Worm (Caenorhabditis elegans) whole organism, L4 larva: ENCODE data around the gene F25B3.4.
A peak's percentile ranks its signal among the peaks of the same experiment; 100 is the strongest.

ENCODE experiments used
- F10B5.3 ChIP-seq: sonication (generic microtip); optimal IDR thresholded peaks from 2 replicates; lab custom pipeline; 2016; ENCODE audit warnings: mild to moderate bottlenecking, missing genetic modification characterization, missing compliant biosample characterization
- R02D3.7 ChIP-seq: fragments of 150-350 bp; sonication (generic microtip); optimal IDR thresholded peaks from 3 replicates; lab custom pipeline; 2014; ENCODE audit warnings: missing biosample characterization, missing genetic modification characterization
- T20F7.1 ChIP-seq: fragments of 200-800 bp; sonication (Bioruptor generic); optimal IDR thresholded peaks from 2 replicates; lab custom pipeline; 2018; ENCODE audit warnings: mild to moderate bottlenecking, missing genetic modification characterization, missing compliant biosample characterization
- T26A8.4 ChIP-seq: fragments of 200-800 bp; sonication (Bioruptor generic); IDR thresholded peaks from 2 replicates; pipeline ENCODE4 v1.3.6; 2022; ENCODE audit warnings: missing genetic modification characterization, missing compliant biosample characterization
- Y48G9A.11 ChIP-seq: fragments of 200-800 bp; sonication (Bioruptor generic); IDR thresholded peaks from 2 replicates; pipeline ENCODE4 v1.3.6; 2022; ENCODE audit warnings: missing genetic modification reagents, missing genetic modification characterization, missing compliant biosample characterization
- Y5F2A.4 ChIP-seq: fragments of 200-800 bp; sonication (Bioruptor generic); optimal IDR thresholded peaks from 2 replicates; lab custom pipeline; 2018; ENCODE audit warnings: mild to moderate bottlenecking, missing genetic modification characterization, missing compliant biosample characterization
- Y75B8A.6 ChIP-seq: fragments of 200-800 bp; sonication (Bioruptor generic); IDR thresholded peaks from 2 replicates; pipeline ENCODE4 v1.3.6; 2022; ENCODE audit warnings: missing genetic modification reagents, missing genetic modification characterization, missing compliant biosample characterization
- ZK337.2 ChIP-seq: fragments of 200-800 bp; sonication (Bioruptor generic); IDR thresholded peaks from 2 replicates; pipeline ENCODE4 v1.3.6; 2022; ENCODE audit warnings: missing genetic modification reagents, missing genetic modification characterization, missing compliant biosample characterization
- ZK546.5 ChIP-seq, 2 experiments: sonication (generic microtip); optimal IDR thresholded peaks; 2 replicates each; lab custom pipeline; 2017; ENCODE audit warnings: missing biosample characterization in 2 of 2, missing genetic modification characterization in 2 of 2
- aha-1 ChIP-seq: fragments of 150-350 bp; peaks from one replicate; lab custom pipeline; 2014; ENCODE audit warnings: missing biosample characterization, missing genetic modification characterization
- ama-1 ChIP-seq: fragments of 150-350 bp; optimal IDR thresholded peaks from 2 replicates; lab custom pipeline; 2014; ENCODE audit warnings: inconsistent platforms, mixed read lengths
- attf-4 ChIP-seq: sonication (generic microtip); optimal IDR thresholded peaks from 3 replicates; lab custom pipeline; 2017; ENCODE audit warnings: missing biosample characterization, missing genetic modification characterization
- ceh-20 ChIP-seq: fragments of 200-800 bp; sonication (Bioruptor generic); IDR thresholded peaks from 2 replicates; pipeline ENCODE4 v1.3.6; 2022; ENCODE audit warnings: missing genetic modification reagents, missing genetic modification characterization, missing compliant biosample characterization
- ceh-28 ChIP-seq: fragments of 150-350 bp; optimal IDR thresholded peaks from 2 replicates; lab custom pipeline; 2014; ENCODE audit warnings: missing biosample characterization, missing genetic modification reagents, missing genetic modification characterization
- ceh-32 ChIP-seq: sonication (generic microtip); optimal IDR thresholded peaks from 2 replicates; lab custom pipeline; 2016; ENCODE audit warnings: mild to moderate bottlenecking, missing genetic modification characterization, missing compliant biosample characterization; ENCODE audit not compliant: poor library complexity
- ceh-44 ChIP-seq: fragments of 200-800 bp; sonication (Bioruptor generic); IDR thresholded peaks from 2 replicates; pipeline ENCODE4 v1.3.6; 2022; ENCODE audit warnings: missing genetic modification reagents, missing genetic modification characterization, missing compliant biosample characterization
- ceh-62 ChIP-seq: sonication (generic microtip); optimal IDR thresholded peaks from 2 replicates; lab custom pipeline; 2017; ENCODE audit warnings: missing biosample characterization, missing genetic modification characterization
- ceh-82 ChIP-seq: sonication (generic microtip); optimal IDR thresholded peaks from 2 replicates; lab custom pipeline; 2017; ENCODE audit warnings: missing biosample characterization, missing genetic modification characterization
- dmd-6 ChIP-seq: fragments of 200-800 bp; sonication (Bioruptor generic); IDR thresholded peaks from 2 replicates; pipeline ENCODE4 v1.3.6; 2022; ENCODE audit warnings: missing genetic modification reagents, missing genetic modification characterization, missing compliant biosample characterization
- dmd-8 ChIP-seq: fragments of 200-800 bp; sonication (Bioruptor generic); IDR thresholded peaks from 2 replicates; pipeline ENCODE4 v1.3.6; 2022; ENCODE audit warnings: missing genetic modification characterization, missing compliant biosample characterization
- duxl-1 ChIP-seq: sonication (generic microtip); optimal IDR thresholded peaks from 2 replicates; lab custom pipeline; 2016; ENCODE audit warnings: mild to moderate bottlenecking, missing genetic modification characterization, moderate library complexity, missing compliant biosample characterization; ENCODE audit not compliant: poor library complexity
- dve-1 ChIP-seq: sonication (generic microtip); optimal IDR thresholded peaks from 2 replicates; lab custom pipeline; 2017; ENCODE audit warnings: antibody characterized with exemption, mild to moderate bottlenecking, missing genetic modification characterization, missing compliant biosample characterization; ENCODE audit not compliant: insufficient read depth
- egl-27 ChIP-seq: sonication (generic microtip); optimal IDR thresholded peaks from 3 replicates; lab custom pipeline; 2017; ENCODE audit warnings: missing biosample characterization, missing genetic modification reagents, missing genetic modification characterization
- egl-43 ChIP-seq: fragments of 200-800 bp; sonication (Bioruptor generic); IDR thresholded peaks from 2 replicates; pipeline ENCODE4 v1.3.6; 2022; ENCODE audit warnings: missing genetic modification reagents, missing genetic modification characterization, missing compliant biosample characterization
- gei-8 ChIP-seq: fragments of 200-800 bp; sonication (Bioruptor generic); optimal IDR thresholded peaks from 2 replicates; lab custom pipeline; 2018; ENCODE audit warnings: mild to moderate bottlenecking, missing genetic modification characterization, missing compliant biosample characterization
- hif-1 ChIP-seq, 2 experiments: sonication (generic microtip); optimal IDR thresholded peaks; 2 replicates each; lab custom pipeline; 2016 to 2017; ENCODE audit warnings: missing compliant biosample characterization in 2 of 2, missing genetic modification characterization in 2 of 2, missing genetic modification reagents in 2 of 2, missing genotype in 2 of 2, mild to moderate bottlenecking in 1 of 2
- hlh-30 ChIP-seq: sonication (generic microtip); optimal IDR thresholded peaks from 2 replicates; lab custom pipeline; 2017; ENCODE audit warnings: antibody characterized with exemption, mild to moderate bottlenecking, missing genetic modification characterization, missing compliant biosample characterization; ENCODE audit not compliant: insufficient read depth
- hmg-1.1 ChIP-seq: fragments of 200-800 bp; sonication (Bioruptor generic); IDR thresholded peaks from 2 replicates; pipeline ENCODE4 v1.3.6; 2022; ENCODE audit warnings: missing genetic modification reagents, missing genetic modification characterization, missing compliant biosample characterization
- lin-1 ChIP-seq: fragments of 200-800 bp; sonication (Bioruptor generic); IDR thresholded peaks from 2 replicates; pipeline ENCODE4 v1.3.6; 2022; ENCODE audit warnings: missing genetic modification reagents, missing genetic modification characterization, missing compliant biosample characterization
- lin-15B ChIP-seq: fragments of 150-350 bp; sonication (generic microtip); optimal IDR thresholded peaks from 3 replicates; lab custom pipeline; 2014; ENCODE audit warnings: missing biosample characterization, missing genetic modification characterization
- lin-38 ChIP-seq: fragments of 200-800 bp; sonication (Bioruptor generic); IDR thresholded peaks from 2 replicates; pipeline ENCODE4 v1.3.6; 2022; ENCODE audit warnings: missing genetic modification reagents, missing genetic modification characterization, missing compliant biosample characterization
- madf-9 ChIP-seq: fragments of 200-800 bp; sonication (Bioruptor generic); conservative IDR thresholded peaks from 2 replicates; pipeline ENCODE4 v1.3.6; 2022; ENCODE audit warnings: missing genetic modification reagents, missing genetic modification characterization, missing compliant biosample characterization
- mdl-1 ChIP-seq, 2 experiments: fragments of 150-350 bp in 1 of 2; sonication (generic microtip) in 1 of 2; optimal IDR thresholded peaks; 2 replicates each; lab custom pipeline; 2014 to 2017; ENCODE audit warnings: missing biosample characterization in 2 of 2, missing genetic modification characterization in 2 of 2
- mdt-29 ChIP-seq: fragments of 200-800 bp; sonication (Bioruptor generic); IDR thresholded peaks from 2 replicates; pipeline ENCODE4 v1.3.6; 2022; ENCODE audit warnings: missing genetic modification reagents, missing genetic modification characterization, missing compliant biosample characterization
- mxl-2 ChIP-seq: fragments of 200-800 bp; sonication (Bioruptor generic); conservative IDR thresholded peaks from 2 replicates; pipeline ENCODE4 v1.3.6; 2022; ENCODE audit warnings: missing genetic modification reagents, missing genetic modification characterization, missing compliant biosample characterization
- nhr-102 ChIP-seq: sonication (generic microtip); optimal IDR thresholded peaks from 2 replicates; lab custom pipeline; 2016; ENCODE audit warnings: mild to moderate bottlenecking, missing genetic modification characterization, moderate library complexity, missing compliant biosample characterization
- nhr-111 ChIP-seq: fragments of 200-800 bp; sonication (Bioruptor generic); optimal IDR thresholded peaks from 2 replicates; lab custom pipeline; 2018; ENCODE audit warnings: mild to moderate bottlenecking, missing genetic modification characterization, missing compliant biosample characterization
- nhr-48 ChIP-seq: sonication (generic microtip); optimal IDR thresholded peaks from 2 replicates; lab custom pipeline; 2016; ENCODE audit warnings: mild to moderate bottlenecking, missing genetic modification characterization, missing compliant biosample characterization
- nhr-76 ChIP-seq: fragments of 150-350 bp; optimal IDR thresholded peaks from 2 replicates; lab custom pipeline; 2014; ENCODE audit warnings: missing biosample characterization, missing genetic modification characterization
- php-3 ChIP-seq: fragments of 200-800 bp; sonication (Bioruptor generic); IDR thresholded peaks from 2 replicates; pipeline ENCODE4 v1.3.6; 2022; ENCODE audit warnings: missing genetic modification reagents, missing genetic modification characterization, missing compliant biosample characterization
- pqm-1 ChIP-seq: sonication (generic microtip); optimal IDR thresholded peaks from 2 replicates; lab custom pipeline; 2017; ENCODE audit warnings: missing biosample characterization, missing genetic modification characterization
- rbr-2 ChIP-seq: sonication (generic microtip); optimal IDR thresholded peaks from 2 replicates; lab custom pipeline; 2016; ENCODE audit warnings: missing genotype, missing genetic modification characterization, missing compliant biosample characterization
- set-16 ChIP-seq: fragments of 200-800 bp; sonication (Bioruptor generic); IDR thresholded peaks from 2 replicates; pipeline ENCODE4 v1.3.6; 2022; ENCODE audit warnings: missing genetic modification reagents, missing genetic modification characterization, missing compliant biosample characterization
- skn-1 ChIP-seq: fragments of 150-350 bp; optimal IDR thresholded peaks from 2 replicates; lab custom pipeline; 2014; ENCODE audit warnings: missing biosample characterization, missing genetic modification characterization
- snpc-1.2 ChIP-seq: fragments of 200-800 bp; sonication (Bioruptor generic); IDR thresholded peaks from 2 replicates; pipeline ENCODE4 v1.3.6; 2022; ENCODE audit warnings: missing genetic modification reagents, missing genetic modification characterization, missing compliant biosample characterization
- snpc-4 ChIP-seq: fragments of 150-350 bp; optimal IDR thresholded peaks from 2 replicates; lab custom pipeline; 2014; ENCODE audit warnings: missing biosample characterization, missing genetic modification characterization
- tag-97 ChIP-seq: fragments of 200-800 bp; sonication (Bioruptor generic); IDR thresholded peaks from 2 replicates; pipeline ENCODE4 v1.3.6; 2022; ENCODE audit warnings: missing genetic modification characterization, missing compliant biosample characterization
- unc-62 ChIP-seq, 3 experiments: fragments of 150-350 bp in 1 of 3; sonication (generic microtip); optimal IDR thresholded peaks in 2 of 3; peaks in 1 of 3; 1 replicate in 1 of 3; 2 replicates in 2 of 3; lab custom pipeline; 2014 to 2017; ENCODE audit warnings: missing biosample characterization in 3 of 3, missing genetic modification characterization in 3 of 3, missing genetic modification reagents in 3 of 3, missing genotype in 1 of 3
- zag-1 ChIP-seq: fragments of 150-350 bp; optimal IDR thresholded peaks from 2 replicates; lab custom pipeline; 2014; ENCODE audit warnings: missing biosample characterization, missing genetic modification characterization
- zfp-2 ChIP-seq: sonication (generic microtip); optimal IDR thresholded peaks from 2 replicates; lab custom pipeline; 2016; ENCODE audit warnings: mild to moderate bottlenecking, missing genetic modification characterization, missing compliant biosample characterization
- zip-11 ChIP-seq: fragments of 200-800 bp; sonication (Bioruptor generic); IDR thresholded peaks from 2 replicates; pipeline ENCODE4 v1.3.6; 2022; ENCODE audit warnings: missing genetic modification characterization, missing compliant biosample characterization

The F25B3.4 gene

ce11 chrV:9545238-9545709, 23.3 kb downstream of the F25B3.4 start, which contains the start of the genes his-35 and his-41 (continued):
- peak; percentile 37 for TF ChIP-seq rbr-2
- TF ChIP-seq skn-1 (tag; lab: Kevin White, UChicago), result no peak
- TF ChIP-seq zip-11, result no peak
- TF ChIP-seq hif-1 (tag; optimal IDR thresholded peaks at IDR 0.05; lab: Kevin White, UChicago), result no peak
- no peak for TF ChIP-seq gei-8 (GFP tag; lab: Kevin White, UChicago)
- TF ChIP-seq lin-15B (tag; lab: Kevin White, UChicago), result no peak
- TF ChIP-seq unc-62 (GFP tag; optimal IDR thresholded peaks at IDR 0.05 in 1 of 2; lab: Kevin White, UChicago), result peak in 1 of 2 experiments; percentile 81
- TF ChIP-seq unc-62 (tag; optimal IDR thresholded peaks at IDR 0.05; lab: Kevin White, UChicago), result no peak
- peak in 1 of 2 experiments; percentile 11 for TF ChIP-seq mdl-1 (tag; optimal IDR thresholded peaks at IDR 0.05; lab: Kevin White, UChicago)
- TF ChIP-seq mdt-29 (GFP tag; lab: Robert Waterston, UW), result no peak
- TF ChIP-seq pqm-1, result no peak
- no peak for TF ChIP-seq ZK546.5 (tag; optimal IDR thresholded peaks at IDR 0.05; lab: Kevin White, UChicago)
- no peak for TF ChIP-seq ceh-62 (tag; lab: Kevin White, UChicago)
- TF ChIP-seq dmd-6, result peak; percentile 27; the same call in 1 of the 2 replicates
- TF ChIP-seq php-3 (GFP tag; lab: Robert Waterston, UW), result no peak
- TF ChIP-seq zag-1 (tag; lab: Kevin White, UChicago), result no peak
- 0 out of 2 replicates have a peak, but pooled peaks have one; percentile 24 for TF ChIP-seq hmg-1.1 (GFP tag; lab: Robert Waterston, UW)
- TF ChIP-seq attf-4, result no peak
- no peak for TF ChIP-seq madf-9 (GFP tag; lab: Robert Waterston, UW)
- no peak for TF ChIP-seq ceh-44 (GFP tag; lab: Robert Waterston, UW)
- no peak for TF ChIP-seq tag-97 (GFP tag; lab: Robert Waterston, UW)
- TF ChIP-seq Y75B8A.6, result no peak
- TF ChIP-seq lin-1 (GFP tag; lab: Robert Waterston, UW), result no peak
- TF ChIP-seq snpc-4 (tag; lab: Kevin White, UChicago), result no peak
- TF ChIP-seq ceh-20 (GFP tag; lab: Robert Waterston, UW), result no peak
- TF ChIP-seq F10B5.3, result no peak
- TF ChIP-seq T26A8.4 (GFP tag; lab: Robert Waterston, UW), result no peak; the same call in 1 of the 2 replicates
- peak; percentile 20 for TF ChIP-seq nhr-48 (tag; lab: Kevin White, UChicago)
- TF ChIP-seq hlh-30 (tag; lab: Kevin White, UChicago), result peak; percentile 4
- no peak for TF ChIP-seq nhr-111
- TF ChIP-seq dve-1 (tag; lab: Kevin White, UChicago), result no peak
- peak; percentile 24; the same call in 1 of the 2 replicates for TF ChIP-seq set-16 (GFP tag; lab: Robert Waterston, UW)
- no peak for TF ChIP-seq ceh-28 (tag; lab: Kevin White, UChicago)
- TF ChIP-seq nhr-102 (tag; lab: Kevin White, UChicago), result peak; percentile 44
- peak; percentile 96 for TF ChIP-seq aha-1 (tag; lab: Kevin White, UChicago)
- no peak for TF ChIP-seq egl-27
- TF ChIP-seq egl-43 (GFP tag; lab: Robert Waterston, UW), result peak; percentile 57; the same call in 1 of the 2 replicates
- no peak for TF ChIP-seq Y48G9A.11 (GFP tag; lab: Robert Waterston, UW)
- no peak for TF ChIP-seq zfp-2 (tag; lab: Kevin White, UChicago)
- no peak for TF ChIP-seq T20F7.1
- TF ChIP-seq snpc-1.2 (GFP tag; lab: Robert Waterston, UW), result no peak
- TF ChIP-seq ceh-82 (tag; lab: Kevin White, UChicago), result no peak
- TF ChIP-seq ZK337.2, result no peak
- no peak for TF ChIP-seq dmd-8 (GFP tag; lab: Robert Waterston, UW)
- no peak for TF ChIP-seq mxl-2
- TF ChIP-seq lin-38 (GFP tag; lab: Robert Waterston, UW), result peak; percentile 61
- no peak for TF ChIP-seq R02D3.7
- peak; percentile 85 for TF ChIP-seq ama-1 (lab: Kevin White, UChicago)
- no peak for TF ChIP-seq Y5F2A.4 (GFP tag; lab: Kevin White, UChicago)
- no peak for TF ChIP-seq ceh-32 (tag; lab: Kevin White, UChicago)
- TF ChIP-seq nhr-76 (tag; lab: Kevin White, UChicago), result no peak
- no peak for TF ChIP-seq duxl-1 (tag; lab: Kevin White, UChicago)
